Fruit fly (Drosophila melanogaster): ENCODE measurements around the gene CG15056.

The CG15056 gene

dm6 chrX:18460318-18460717 is 45.1 kb downstream of the CG15056 start, which contains the start of gene CG43843:
TSS of gene CG43843 (minus strand) at chrX:18460418.
- TF ChIP-seq Bgb (GFP tag; IDR thresholded peaks at IDR 0.05; ENCODE audit: partially characterized antibody) (no peak), Mad (GFP tag; optimal IDR thresholded peaks at IDR 0.05) (no peak), stwl (tag; optimal IDR thresholded peaks at IDR 0.05) (peak; percentile 19), sens (GFP tag) (peak; percentile 37), CG14441 (GFP tag; IDR thresholded peaks at IDR 0.05) (no peak)
